Worm (Caenorhabditis elegans): ENCODE measurements around the gene Y57G11B.6.

DNA sequence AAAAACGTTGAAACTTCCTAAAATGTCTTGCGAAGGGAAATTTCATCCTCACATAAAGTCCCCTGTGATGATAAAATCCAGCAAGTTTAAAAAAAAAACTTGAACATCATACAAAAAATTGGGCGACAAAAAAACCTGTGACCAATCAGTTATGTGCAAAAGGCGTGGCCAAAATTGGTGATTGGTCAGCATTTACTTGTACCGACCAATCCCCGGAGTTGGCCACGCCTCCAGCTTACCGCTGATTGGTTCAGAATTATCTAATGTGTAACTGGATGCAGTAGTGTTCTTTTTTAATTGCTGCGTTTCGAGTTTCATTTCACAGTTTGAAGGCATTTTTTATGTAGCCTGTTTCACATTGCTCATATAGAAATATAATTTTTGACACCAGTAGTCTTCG is 18.4 kb upstream of the Y57G11B.6 start:
- TF ChIP-seq nhr-28 (tag; optimal IDR thresholded peaks at IDR 0.05) (no peak), lin-13 (tag; optimal IDR thresholded peaks at IDR 0.05) (no peak), ceh-83 (GFP tag; optimal IDR thresholded peaks at IDR 0.05) (no peak)
